Fruit fly (Drosophila melanogaster): ENCODE data around the gene NimC4.

NimC4 gene

DNA sequence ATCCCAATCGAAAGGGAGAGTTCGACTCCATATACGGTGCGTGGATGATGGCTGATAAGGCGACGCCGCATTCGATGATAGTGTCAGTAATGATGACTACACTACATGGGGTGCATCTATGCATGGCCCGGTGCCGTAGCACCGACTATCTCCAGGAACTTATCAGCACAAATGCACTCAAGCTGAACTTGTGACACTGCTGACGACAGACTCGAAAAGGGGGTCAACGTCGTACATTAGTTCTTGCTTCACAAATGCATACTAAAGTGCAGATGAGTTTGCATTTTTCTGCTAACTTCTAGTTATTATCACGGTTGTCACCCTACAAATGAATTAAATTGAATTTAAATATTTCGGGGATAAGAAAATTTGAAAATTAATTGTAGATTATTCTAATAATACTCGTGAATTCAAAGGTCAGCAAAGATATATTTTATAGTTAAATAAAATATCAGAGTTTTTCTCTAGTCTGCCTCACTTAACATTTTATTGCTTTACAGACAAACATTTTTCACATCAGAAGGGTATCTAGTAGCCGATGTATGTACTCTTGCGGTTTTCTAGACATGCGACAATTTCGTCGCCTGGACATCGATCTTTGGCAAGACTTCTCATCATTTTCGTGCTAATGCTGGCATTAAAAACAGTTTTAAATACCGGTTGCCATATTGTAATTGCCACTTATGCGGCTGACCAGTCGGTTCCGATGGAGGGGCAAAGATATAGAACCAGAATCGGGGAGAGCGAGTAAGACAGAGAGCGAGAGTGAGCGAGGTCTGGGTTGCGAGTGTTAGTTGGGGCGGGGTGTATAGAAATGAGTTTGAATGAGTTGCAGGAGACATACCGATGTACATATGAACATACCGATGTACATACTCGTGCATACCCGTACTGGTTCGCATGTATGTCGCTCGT lies 24.0 kb upstream of the NimC4 start:
- TF ChIP-seq noc (tag; optimal IDR thresholded peaks at IDR 0.05) = no peak

DNA sequence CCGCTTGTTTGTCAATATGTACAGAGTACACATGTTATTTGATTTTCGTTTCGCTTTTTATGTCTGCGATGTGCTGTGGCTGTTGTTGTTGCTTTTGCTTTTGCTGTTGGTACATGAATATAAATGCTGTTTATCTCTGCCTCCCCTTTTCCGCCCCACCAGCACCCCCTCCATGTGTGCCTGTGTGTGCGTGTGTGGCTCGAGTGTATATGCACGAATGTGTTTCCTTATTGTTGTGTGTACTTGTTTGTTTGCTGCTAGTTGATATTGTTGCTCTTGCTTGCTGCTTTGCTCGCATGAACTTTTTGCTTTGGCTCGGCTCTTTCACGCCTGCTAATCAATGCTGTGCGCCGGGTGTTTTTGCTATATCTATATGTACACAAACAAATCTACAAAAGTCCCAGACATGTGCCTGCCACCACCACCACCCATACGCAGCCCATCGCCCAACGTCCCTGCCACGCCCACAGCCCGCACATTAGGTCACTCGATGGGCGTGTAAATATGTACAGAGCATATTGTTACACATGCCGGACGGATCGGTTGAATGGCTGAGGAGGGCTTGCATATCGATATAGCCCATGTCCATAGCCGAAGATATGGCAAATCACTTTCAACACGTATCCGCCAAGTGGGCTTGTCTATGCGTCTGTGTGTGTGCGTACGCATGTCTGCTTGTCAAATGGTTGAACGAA lies 23.2 kb upstream of the NimC4 start:
- TF ChIP-seq noc (tag; optimal IDR thresholded peaks at IDR 0.05) = peak; percentile 95

DNA sequence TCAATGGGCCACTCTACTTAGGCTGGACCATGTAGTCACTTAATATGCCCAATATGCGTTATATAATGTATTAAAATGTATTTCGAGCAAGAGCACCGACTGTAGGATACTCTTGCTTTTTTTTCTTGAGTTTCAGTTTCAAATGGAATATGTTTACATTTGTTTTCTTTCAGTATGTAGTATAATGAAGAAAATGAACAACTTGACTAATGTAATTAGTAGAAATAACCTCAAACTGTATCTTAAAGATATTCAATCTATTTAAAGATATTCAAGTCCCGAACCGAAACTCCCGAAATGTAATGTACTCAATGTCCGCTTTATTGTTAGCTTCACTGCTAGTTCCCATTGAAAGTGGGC lies 22.7 kb upstream of the NimC4 start:
- peak; percentile 2 for TF ChIP-seq noc (tag; optimal IDR thresholded peaks at IDR 0.05)

DNA sequence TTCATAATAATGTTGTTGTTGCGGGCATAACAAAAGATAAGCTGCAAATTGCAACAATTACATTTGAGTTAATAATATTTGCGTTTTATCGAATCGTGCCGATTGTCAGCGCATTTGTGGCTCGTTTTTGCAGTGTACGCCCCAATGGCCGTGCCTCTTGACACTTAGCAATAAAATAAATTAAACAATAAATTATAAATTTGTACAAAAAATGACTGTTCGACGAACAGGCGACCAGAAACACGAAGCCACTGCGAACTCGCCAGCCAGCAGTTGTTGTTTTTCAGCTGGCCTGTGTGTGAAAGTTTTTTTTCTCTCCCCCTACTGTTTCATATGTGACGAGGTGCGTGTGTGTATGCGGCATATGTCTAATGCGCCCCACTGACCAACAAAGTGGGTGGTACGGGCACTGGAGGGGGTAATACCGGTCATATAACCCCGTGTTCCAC lies 21.9 kb upstream of the NimC4 start:
- TF ChIP-seq noc (tag; optimal IDR thresholded peaks at IDR 0.05) = no peak

DNA sequence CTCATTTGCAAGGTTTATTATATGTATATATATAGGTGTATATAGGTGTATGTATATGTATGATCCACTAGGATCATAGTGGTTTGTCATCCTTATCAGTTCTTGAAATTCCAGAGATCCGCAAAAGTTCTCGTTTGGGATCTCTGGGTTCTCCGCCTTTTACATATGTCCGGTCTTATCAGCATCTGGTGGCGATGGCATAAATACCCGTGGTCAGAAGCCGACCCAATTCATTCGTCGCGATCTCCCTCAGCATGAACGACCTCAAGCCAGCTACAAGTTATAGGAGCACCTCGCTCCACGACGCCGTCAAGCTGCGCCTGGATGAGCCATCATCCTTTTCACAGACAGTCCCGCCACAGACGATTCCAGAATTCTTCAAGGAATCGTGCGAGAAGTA lies 20.6 kb upstream of the NimC4 start, which contains the start of gene hll:
TSS of gene hll (plus strand) at position 224 of the 400 bp plus-strand sequence.
- TF ChIP-seq noc (tag; optimal IDR thresholded peaks at IDR 0.05) = no peak

DNA sequence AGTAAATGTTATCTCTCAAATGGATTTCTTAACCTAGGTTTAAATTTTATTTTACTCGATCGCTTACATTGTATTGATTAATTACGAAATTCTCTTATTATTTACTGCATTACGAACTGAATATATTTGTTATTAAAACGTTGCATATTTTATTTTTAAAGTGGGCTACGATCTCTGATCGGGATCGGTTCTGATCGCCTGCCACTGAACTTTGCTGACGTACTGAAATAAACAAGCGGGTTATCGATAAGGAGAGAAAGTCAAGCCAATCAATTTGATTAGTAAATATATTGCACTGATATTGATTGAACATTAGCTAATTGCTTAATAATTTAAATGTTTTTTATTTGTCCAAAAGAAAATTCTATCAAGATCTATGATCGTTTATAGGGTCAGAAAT lies 18.1 kb upstream of the NimC4 start:
- no peak for TF ChIP-seq noc (tag; optimal IDR thresholded peaks at IDR 0.05)

DNA sequence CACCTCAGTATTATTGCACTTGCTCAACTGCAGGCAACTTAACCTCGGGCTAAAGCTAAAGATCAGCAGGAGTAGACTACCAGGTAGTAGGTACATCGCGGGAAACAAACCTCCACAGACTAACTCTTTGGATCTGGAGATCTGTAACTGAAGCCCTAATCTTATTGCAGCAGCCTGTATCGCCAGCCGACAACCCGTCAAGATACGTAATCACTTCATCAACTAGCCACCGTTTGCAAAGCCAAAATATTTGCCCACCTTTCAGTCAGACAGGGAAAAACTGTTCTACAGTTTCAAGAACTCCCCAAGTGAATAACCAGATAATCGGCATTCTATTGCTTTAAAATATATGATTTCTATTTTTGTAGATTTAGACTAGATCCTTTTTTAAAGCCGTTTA lies 15.9 kb upstream of the NimC4 start, which contains the start of gene CG18095:
TSS of gene CG18095 (minus strand) at position 101 of the 400 bp plus-strand sequence.
- TF ChIP-seq noc (tag; optimal IDR thresholded peaks at IDR 0.05) = no peak

DNA sequence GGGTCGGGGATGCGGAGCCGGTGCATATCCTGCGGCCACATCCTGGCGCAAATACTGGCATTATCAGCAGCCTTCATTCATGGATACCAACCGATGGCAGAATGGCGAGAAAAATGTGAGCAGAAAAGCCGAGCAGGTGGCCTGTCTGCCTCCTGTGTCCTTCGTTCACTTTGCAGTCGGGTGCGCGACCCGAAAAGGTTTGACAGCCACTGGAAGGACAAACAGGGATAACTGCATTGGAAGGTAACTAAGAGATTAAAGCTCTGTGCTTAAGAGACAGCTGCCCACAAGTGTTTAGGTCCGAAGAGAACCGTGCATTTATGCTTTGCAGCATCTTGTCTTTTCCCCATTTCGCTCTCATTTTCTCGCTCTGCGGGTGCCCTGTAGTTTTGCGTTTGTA lies 8.7 kb upstream of the NimC4 start:
- no peak for TF ChIP-seq noc (tag; optimal IDR thresholded peaks at IDR 0.05)

DNA sequence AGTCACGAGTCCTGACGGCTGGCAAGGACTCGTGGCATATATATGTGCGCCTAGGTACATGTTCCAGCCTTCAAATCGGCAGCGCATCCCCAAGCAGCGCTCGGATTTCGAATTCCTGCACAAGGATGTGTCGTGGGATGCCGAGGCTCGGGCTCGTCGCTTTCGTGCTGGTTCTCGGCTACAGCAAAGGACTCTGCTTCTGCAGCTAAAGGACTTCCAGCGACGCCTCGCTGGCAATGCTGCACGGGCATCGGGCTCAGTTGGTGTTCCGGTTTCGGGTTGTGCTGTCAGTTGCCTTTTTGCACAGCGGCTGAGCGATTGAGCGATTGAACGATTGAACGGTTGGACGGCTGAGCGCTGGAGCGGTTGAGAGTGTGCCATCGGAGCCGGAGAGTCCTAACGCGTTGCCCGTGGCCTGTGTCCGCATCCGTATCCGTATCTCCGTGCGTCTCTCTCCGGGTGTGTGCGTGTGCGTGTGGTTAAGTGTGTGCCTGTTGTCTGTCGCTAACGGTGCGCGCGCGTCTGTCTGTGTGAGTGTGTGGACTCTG lies 7.4 kb upstream of the NimC4 start, which contains the start of gene nAChRalpha5:
TSS of gene nAChRalpha5 (plus strand) at position 235 of the 548 bp plus-strand sequence.
- no peak for TF ChIP-seq noc (tag; optimal IDR thresholded peaks at IDR 0.05)

DNA sequence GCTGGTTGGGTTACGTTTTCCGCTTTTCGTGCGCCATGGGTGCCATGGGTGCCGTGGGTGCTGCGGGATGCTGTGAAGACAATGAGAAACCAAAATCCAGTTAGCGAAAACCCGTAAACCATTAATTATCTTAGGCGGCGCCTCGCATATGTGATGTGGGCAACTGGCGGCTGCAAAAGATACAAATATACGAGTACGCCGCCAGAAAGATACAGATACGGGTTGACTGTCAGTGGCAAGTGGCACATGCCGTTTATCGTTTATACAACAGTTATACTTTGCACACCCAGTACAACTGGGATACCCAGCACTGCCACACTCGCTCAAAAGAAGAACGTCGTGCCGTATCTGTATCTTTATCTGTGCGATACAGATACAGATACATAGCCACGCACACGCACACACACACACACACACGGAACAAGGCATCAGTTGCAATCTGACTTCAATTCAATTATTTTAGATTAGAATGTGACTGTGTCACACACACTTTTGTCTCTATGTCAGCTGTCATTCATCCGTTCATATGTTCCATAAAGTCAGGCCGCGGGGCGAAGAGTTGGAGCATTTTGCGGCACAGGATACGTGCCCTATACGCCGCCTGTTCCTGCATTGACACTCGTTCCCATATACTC lies 1.7 kb upstream of the NimC4 start:
- no peak for TF ChIP-seq noc (tag; optimal IDR thresholded peaks at IDR 0.05)

DNA sequence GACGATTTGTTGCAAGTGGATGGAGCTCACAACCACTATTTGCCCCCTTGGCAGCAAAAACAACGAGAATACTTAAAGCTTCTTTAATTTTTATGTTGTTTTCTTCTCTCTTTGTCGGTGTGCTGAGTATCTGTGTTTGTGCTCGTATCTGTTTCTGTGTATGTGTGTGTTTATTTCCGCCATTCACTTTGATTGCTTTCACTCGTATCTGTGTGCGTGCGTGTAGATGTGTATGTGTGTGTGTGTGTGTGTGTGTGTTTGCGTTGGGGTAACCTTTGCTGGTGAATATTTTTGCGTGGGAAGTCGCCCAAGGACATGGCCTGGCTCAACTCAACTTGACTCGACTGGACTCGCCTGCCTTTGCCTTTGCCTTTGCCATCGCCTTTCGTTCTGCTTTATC lies 2.6 kb downstream of the NimC4 start:
- no peak for TF ChIP-seq noc (tag; optimal IDR thresholded peaks at IDR 0.05)

DNA sequence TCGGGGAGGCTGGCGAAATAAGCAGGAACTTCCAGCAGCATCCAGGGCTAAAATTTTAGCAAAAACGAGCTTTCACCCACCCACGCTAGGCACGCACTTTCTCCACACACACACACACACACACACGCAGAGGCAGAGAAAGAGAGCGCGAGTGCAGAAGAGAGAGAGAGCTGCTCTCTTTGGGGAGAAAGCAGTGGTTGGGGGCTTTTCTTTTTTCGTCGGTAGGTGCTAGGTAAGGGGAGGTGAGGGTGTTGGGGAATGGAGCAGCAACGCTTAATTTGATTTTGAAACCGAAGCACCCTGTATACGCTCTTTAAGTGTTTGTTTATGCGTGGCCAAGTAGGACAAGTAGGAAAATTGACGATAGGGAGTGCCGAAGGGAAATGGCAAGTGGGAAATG lies 6.9 kb downstream of the NimC4 start:
- TF ChIP-seq noc (tag; optimal IDR thresholded peaks at IDR 0.05) = no peak

DNA sequence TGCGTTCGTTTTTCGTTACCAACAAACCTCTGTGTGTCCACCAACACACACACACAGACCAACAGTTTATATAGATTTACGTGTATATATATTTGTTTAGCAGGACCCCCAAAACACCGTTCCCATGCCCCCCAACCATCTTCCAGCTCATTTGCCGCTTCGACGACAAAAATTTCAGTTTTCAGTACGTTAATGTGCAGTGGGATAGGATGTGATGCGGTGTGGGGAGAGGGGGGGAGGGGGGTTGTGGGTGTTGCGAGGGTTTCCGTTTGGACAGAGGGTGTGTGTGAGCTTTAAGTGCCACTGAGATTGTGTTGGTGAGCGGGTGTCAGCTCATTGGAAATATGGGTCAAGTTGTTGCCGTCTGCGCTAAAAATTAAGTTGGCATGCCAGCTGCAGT lies 7.5 kb downstream of the NimC4 start:
- TF ChIP-seq noc (tag; optimal IDR thresholded peaks at IDR 0.05) = no peak

DNA sequence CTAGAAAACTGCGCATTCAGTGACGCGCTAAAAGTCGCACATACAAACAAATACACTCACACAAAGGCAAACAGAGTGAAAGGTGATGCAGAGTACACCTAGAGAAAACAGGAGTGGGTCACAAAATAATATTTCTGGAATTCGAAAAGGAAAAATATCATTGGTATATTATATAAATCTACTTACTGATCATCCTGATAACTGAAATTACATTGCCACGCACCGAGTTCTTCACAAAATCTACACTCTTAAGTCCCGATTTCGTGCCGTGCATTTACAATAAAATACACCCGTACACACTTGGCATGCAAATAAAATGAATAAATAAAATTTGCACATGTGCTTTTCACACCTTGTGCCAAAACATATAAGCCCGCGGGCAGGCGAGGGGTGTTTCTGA lies 22.8 kb downstream of the NimC4 start:
- TF ChIP-seq noc (tag; optimal IDR thresholded peaks at IDR 0.05) = no peak

DNA sequence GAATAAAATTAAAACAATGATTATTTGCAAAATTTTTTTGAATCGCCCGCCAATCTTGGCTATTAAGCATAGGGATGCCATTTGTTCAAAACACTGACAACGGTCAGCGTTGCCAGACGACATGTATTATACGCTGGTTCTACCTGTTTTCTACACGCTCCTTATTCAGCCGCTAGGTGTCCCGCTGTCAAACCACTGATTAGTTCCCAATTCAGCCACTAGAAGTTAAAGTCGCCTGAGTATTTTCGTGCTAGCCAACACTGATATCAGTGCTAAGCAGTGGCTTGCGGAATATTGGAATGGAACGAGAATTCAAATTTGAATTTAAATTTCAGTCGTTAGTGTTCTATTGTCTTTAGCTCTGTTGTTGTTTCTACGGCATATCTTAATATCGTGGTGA lies 47.2 kb downstream of the NimC4 start:
- TF ChIP-seq noc (tag; optimal IDR thresholded peaks at IDR 0.05) = no peak

DNA sequence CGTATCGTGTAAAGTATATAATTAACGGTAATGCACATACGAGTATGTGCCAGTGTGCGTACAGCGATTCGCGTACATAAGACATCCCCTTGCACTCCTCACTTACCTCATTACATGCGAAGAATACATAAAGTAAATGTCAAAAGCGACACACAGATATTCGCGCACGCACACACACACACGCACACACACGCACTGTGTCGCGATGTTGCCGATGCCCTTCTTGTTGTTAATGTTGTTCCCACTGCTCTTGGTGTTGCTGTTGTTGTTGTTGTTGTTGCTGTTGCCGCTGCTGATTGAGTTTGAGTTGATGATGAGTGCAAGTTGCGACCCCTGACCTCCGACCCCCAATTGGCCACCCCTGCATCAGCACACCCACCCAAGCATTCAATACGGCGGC lies 48.3 kb downstream of the NimC4 start:
- no peak for TF ChIP-seq noc (tag; optimal IDR thresholded peaks at IDR 0.05)
